Fruit fly (Drosophila melanogaster) Kc167 (cell line): ENCODE measurements around the gene wls.

Source experiments
- Myc ChIP-seq: fragments of >200 bp; optimal IDR thresholded peaks from 2 replicates; lab custom pipeline; 2017; ENCODE audit warnings: missing external identifiers
- Sin3A ChIP-seq: fragments of >200 bp; optimal IDR thresholded peaks from 2 replicates; lab custom pipeline; 2018; ENCODE audit warnings: missing external identifiers
- h ChIP-seq: fragments of >200 bp; optimal IDR thresholded peaks from 3 replicates; lab custom pipeline; 2018; ENCODE audit warnings: missing external identifiers
- insv ChIP-seq: fragments of >200 bp; optimal IDR thresholded peaks from 3 replicates; lab custom pipeline; 2018; ENCODE audit warnings: missing external identifiers
- psq ChIP-seq: fragments of >200 bp; optimal IDR thresholded peaks from 2 replicates; lab custom pipeline; 2017; ENCODE audit warnings: missing external identifiers
- ttk ChIP-seq: sonication (Bioruptor generic); optimal IDR thresholded peaks from 2 replicates; lab custom pipeline; 2017; ENCODE audit warnings: missing external identifiers

dm6 chr3L:11198375-11198774 lies 28.9 kb upstream of the wls start:
- no peak for TF ChIP-seq psq (lab: Kevin White, UChicago)
- TF ChIP-seq h (lab: Kevin White, UChicago) = no peak
- no peak for TF ChIP-seq ttk
- no peak for TF ChIP-seq Myc (lab: Kevin White, UChicago)
- TF ChIP-seq insv = no peak
- no peak for TF ChIP-seq Sin3A
